Worm (Caenorhabditis elegans): ENCODE results near the gene nhr-205.

DNA sequence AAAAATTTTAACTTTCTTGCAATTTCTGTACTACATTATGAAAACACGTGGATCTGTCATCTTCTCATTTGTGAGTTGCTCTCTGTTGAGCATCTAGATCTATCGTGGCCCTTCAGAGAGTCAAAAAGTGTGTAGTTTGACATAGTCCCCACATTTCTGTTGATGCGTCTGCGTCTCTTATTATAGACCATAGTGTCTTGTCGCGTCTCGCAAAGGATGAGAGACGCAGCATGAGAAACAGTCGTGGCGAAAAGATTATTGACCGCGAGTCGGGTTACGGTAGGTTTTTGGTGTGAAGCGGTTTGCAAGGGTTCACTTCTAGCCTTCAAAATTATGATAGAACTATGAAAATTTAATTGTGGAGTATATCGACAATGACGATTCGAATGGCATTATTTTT is 39.3 kb downstream of the nhr-205 start:
- TF ChIP-seq lin-32 (GFP tag; optimal IDR thresholded peaks at IDR 0.05), result no peak
- peak; percentile 77 for TF ChIP-seq pha-4 (tag; optimal IDR thresholded peaks at IDR 0.05)
- no peak for TF ChIP-seq snpc-4 (tag; optimal IDR thresholded peaks at IDR 0.05)
- no peak for TF ChIP-seq nhr-28 (tag; optimal IDR thresholded peaks at IDR 0.05)
- no peak for TF ChIP-seq sptf-1 (tag; optimal IDR thresholded peaks at IDR 0.05)
- TF ChIP-seq nhr-12 (tag; optimal IDR thresholded peaks at IDR 0.05), result no peak
- peak; percentile 52 for TF ChIP-seq nhr-237 (tag; optimal IDR thresholded peaks at IDR 0.05)
- no peak for TF ChIP-seq elt-1 (tag; optimal IDR thresholded peaks at IDR 0.05; ENCODE audit: borderline replicate concordance, insufficient read depth)

Measured in whole organism, mixed stage, embryonic.